Fruit fly (Drosophila melanogaster) whole organism, embryonic: Measurements from ENCODE around the gene CG14036.

Experiments used
- Adf1 ChIP-seq: fragments of 200-800 bp; sonication (Bioruptor generic); IDR thresholded peaks from 2 replicates; pipeline ENCODE4 v1.3.6; 2022; ENCODE audit warnings: missing biosample characterization, missing genetic modification characterization
- Bdp1 ChIP-seq: fragments of 200-800 bp; sonication (Bioruptor generic); optimal IDR thresholded peaks from 3 replicates; lab custom pipeline; 2016; ENCODE audit warnings: missing biosample characterization, missing genetic modification characterization
- CG10267 ChIP-seq: fragments of 200-800 bp; sonication (Bioruptor generic); optimal IDR thresholded peaks from 2 replicates; lab custom pipeline; 2018; ENCODE audit warnings: missing biosample characterization, mild to moderate bottlenecking, missing genetic modification characterization, moderate library complexity
- CG10274 ChIP-seq: fragments of 200-800 bp; sonication (Bioruptor generic); optimal IDR thresholded peaks from 3 replicates; lab custom pipeline; 2017; ENCODE audit warnings: missing biosample characterization, mild to moderate bottlenecking, missing genetic modification characterization
- CG10366 ChIP-seq: fragments of 200-800 bp; sonication (Bioruptor generic); IDR thresholded peaks from 2 replicates; pipeline ENCODE4 v1.3.6; 2022; ENCODE audit warnings: missing biosample characterization, missing genetic modification characterization
- CG12071 ChIP-seq: fragments of 200-800 bp; sonication (Bioruptor generic); optimal IDR thresholded peaks from 3 replicates; lab custom pipeline; 2018; ENCODE audit warnings: missing biosample characterization, mild to moderate bottlenecking, missing genetic modification characterization
- CG13775 ChIP-seq: fragments of 200-800 bp; sonication (Bioruptor generic); optimal IDR thresholded peaks from 3 replicates; lab custom pipeline; 2017; ENCODE audit warnings: missing biosample characterization, mild to moderate bottlenecking, missing genetic modification characterization
- CG14710 ChIP-seq: fragments of 200-800 bp; sonication (Bioruptor generic); optimal IDR thresholded peaks from 3 replicates; lab custom pipeline; 2019; ENCODE audit warnings: missing biosample characterization, mild to moderate bottlenecking, missing genetic modification characterization, moderate library complexity
- CG15514 ChIP-seq: fragments of 200-800 bp; sonication (Bioruptor generic); optimal IDR thresholded peaks from 3 replicates; lab custom pipeline; 2017; ENCODE audit warnings: missing biosample characterization, missing genetic modification characterization, mild to moderate bottlenecking, moderate library complexity, missing genetic modification reagents
- CG17359 ChIP-seq: fragments of 200-800 bp; sonication (Bioruptor generic); optimal IDR thresholded peaks from 3 replicates; lab custom pipeline; 2018; ENCODE audit warnings: missing biosample characterization, mild to moderate bottlenecking, missing genetic modification characterization, moderate library complexity
- CG2116 ChIP-seq: fragments of 200-800 bp; sonication (Bioruptor generic); optimal IDR thresholded peaks from 3 replicates; lab custom pipeline; 2018; ENCODE audit warnings: missing biosample characterization, mild to moderate bottlenecking, missing genetic modification characterization
- CG2120 ChIP-seq: fragments of 200-800 bp; sonication (Bioruptor generic); optimal IDR thresholded peaks from 3 replicates; lab custom pipeline; 2016; ENCODE audit warnings: missing biosample characterization, missing genetic modification characterization
- CG3065 ChIP-seq: fragments of 200-800 bp; sonication (Bioruptor generic); optimal IDR thresholded peaks from 2 replicates; lab custom pipeline; 2016; ENCODE audit warnings: missing biosample characterization, missing genetic modification characterization
- CG3163 ChIP-seq: fragments of 200-800 bp; sonication (Bioruptor generic); optimal IDR thresholded peaks from 3 replicates; lab custom pipeline; 2016; ENCODE audit warnings: missing biosample characterization, missing genetic modification characterization
- CG4282 ChIP-seq: fragments of 200-800 bp; sonication (Bioruptor generic); optimal IDR thresholded peaks from 2 replicates; lab custom pipeline; 2016; ENCODE audit warnings: missing biosample characterization, missing genetic modification characterization
- CG8944 ChIP-seq: fragments of 200-800 bp; sonication (Bioruptor generic); optimal IDR thresholded peaks from 3 replicates; lab custom pipeline; 2016; ENCODE audit warnings: missing biosample characterization, missing genetic modification characterization
- CG9817 ChIP-seq: fragments of 200-800 bp; sonication (Bioruptor generic); optimal IDR thresholded peaks from 2 replicates; lab custom pipeline; 2018; ENCODE audit warnings: missing biosample characterization, mild to moderate bottlenecking, missing genetic modification characterization, moderate library complexity
- Doc3 ChIP-seq: fragments of 200-800 bp; sonication (Bioruptor generic); IDR thresholded peaks from 3 replicates; pipeline ENCODE4 v1.3.6; 2022; ENCODE audit warnings: missing biosample characterization, missing genetic modification characterization; ENCODE audit not compliant: partially characterized antibody
- ERR ChIP-seq: fragments of 200-800 bp; sonication (Bioruptor generic); optimal IDR thresholded peaks from 2 replicates; lab custom pipeline; 2016; ENCODE audit warnings: missing biosample characterization, missing genetic modification characterization
- H15 ChIP-seq: fragments of 200-800 bp; sonication (Bioruptor generic); IDR thresholded peaks from 3 replicates; pipeline ENCODE4 v1.3.6; 2022; ENCODE audit warnings: missing biosample characterization, missing genetic modification characterization
- HHEX ChIP-seq: fragments of 200-800 bp; sonication (Bioruptor generic); optimal IDR thresholded peaks from 3 replicates; lab custom pipeline; 2017; ENCODE audit warnings: missing biosample characterization, mild to moderate bottlenecking, missing genetic modification characterization, missing genetic modification reagents
- Hr51 ChIP-seq, 2 experiments: fragments of 200-800 bp; sonication (Bioruptor generic); optimal IDR thresholded peaks; 2 replicates in 1 of 2; 3 replicates in 1 of 2; lab custom pipeline; 2016 to 2018; ENCODE audit warnings: missing biosample characterization in 2 of 2, missing genetic modification characterization in 2 of 2, mild to moderate bottlenecking in 1 of 2, moderate library complexity in 1 of 2
- MBD-R2 ChIP-seq: fragments of 200-800 bp; sonication (Bioruptor generic); IDR thresholded peaks from 2 replicates; pipeline ENCODE4 v1.3.6; 2022; ENCODE audit warnings: missing biosample characterization, missing genetic modification characterization
- Mes4 ChIP-seq: fragments of 200-800 bp; sonication (Bioruptor generic); optimal IDR thresholded peaks from 2 replicates; lab custom pipeline; 2016; ENCODE audit warnings: missing biosample characterization, missing genetic modification characterization
- Mrtf ChIP-seq: fragments of 200-800 bp; sonication (Bioruptor generic); IDR thresholded peaks from 3 replicates; pipeline ENCODE4 v1.3.6; 2022; ENCODE audit warnings: missing biosample characterization, missing genetic modification characterization
- NC2β ChIP-seq: fragments of 200-800 bp; sonication (Bioruptor generic); optimal IDR thresholded peaks from 2 replicates; lab custom pipeline; 2016; ENCODE audit warnings: missing biosample characterization, missing genetic modification characterization
- Oaz ChIP-seq: fragments of 200-800 bp; sonication (Bioruptor generic); IDR thresholded peaks from 2 replicates; pipeline ENCODE4 v1.3.6; 2022; ENCODE audit warnings: missing biosample characterization, missing genetic modification characterization
- Ravus ChIP-seq: fragments of 200-800 bp; sonication (Bioruptor generic); IDR thresholded peaks from 2 replicates; pipeline ENCODE4 v1.3.6; 2022; ENCODE audit warnings: missing biosample characterization, missing genetic modification characterization
- Rfx ChIP-seq: fragments of 200-800 bp; sonication (Bioruptor generic); IDR thresholded peaks from 2 replicates; pipeline ENCODE4 v1.3.6; 2022; ENCODE audit warnings: missing biosample characterization, missing genetic modification characterization
- Side ChIP-seq: fragments of 200-800 bp; sonication (Bioruptor generic); optimal IDR thresholded peaks from 2 replicates; lab custom pipeline; 2016; ENCODE audit warnings: missing biosample characterization, missing genetic modification characterization
- Six4 ChIP-seq: fragments of 200-800 bp; sonication (Bioruptor generic); optimal IDR thresholded peaks from 2 replicates; lab custom pipeline; 2016; ENCODE audit warnings: missing biosample characterization, missing genetic modification characterization
- Xrp1 ChIP-seq: fragments of 200-800 bp; sonication (Bioruptor generic); IDR thresholded peaks from 2 replicates; pipeline ENCODE4 v1.3.6; 2022; ENCODE audit warnings: missing biosample characterization, missing genetic modification characterization
- ac ChIP-seq: fragments of 200-800 bp; sonication (Bioruptor generic); optimal IDR thresholded peaks from 3 replicates; lab custom pipeline; 2017; ENCODE audit warnings: missing biosample characterization, mild to moderate bottlenecking, missing genetic modification characterization
- aop ChIP-seq: fragments of 200-800 bp; sonication (Bioruptor generic); IDR thresholded peaks from 2 replicates; pipeline ENCODE4 v1.3.6; 2022; ENCODE audit warnings: missing biosample characterization, missing genetic modification characterization
- emc ChIP-seq: fragments of 200-800 bp; sonication (Bioruptor generic); optimal IDR thresholded peaks from 2 replicates; lab custom pipeline; 2016; ENCODE audit warnings: missing biosample characterization, missing genetic modification characterization
- fd96Cb ChIP-seq: fragments of 200-800 bp; sonication (Bioruptor generic); optimal IDR thresholded peaks from 2 replicates; lab custom pipeline; 2018; ENCODE audit warnings: missing biosample characterization, mild to moderate bottlenecking, missing genetic modification characterization, moderate library complexity
- gem ChIP-seq: fragments of 200-800 bp; sonication (Bioruptor generic); optimal IDR thresholded peaks from 2 replicates; lab custom pipeline; 2019; ENCODE audit warnings: missing biosample characterization, mild to moderate bottlenecking, missing genetic modification characterization, moderate library complexity
- gro ChIP-seq: fragments of 200-800 bp; sonication (Bioruptor generic); optimal IDR thresholded peaks from 2 replicates; lab custom pipeline; 2016; ENCODE audit warnings: missing biosample characterization, missing genetic modification characterization
- inv ChIP-seq: fragments of 200-800 bp; sonication (Bioruptor generic); IDR thresholded peaks from 2 replicates; pipeline ENCODE4 v1.3.6; 2022; ENCODE audit warnings: missing biosample characterization, missing genetic modification characterization; ENCODE audit not compliant: partially characterized antibody
- kni ChIP-seq: fragments of 200-800 bp; sonication (Bioruptor generic); optimal IDR thresholded peaks from 3 replicates; lab custom pipeline; 2017; ENCODE audit warnings: mild to moderate bottlenecking, missing biosample characterization, missing genetic modification reagents, missing genetic modification characterization
- mld ChIP-seq: fragments of 200-800 bp; sonication (Bioruptor generic); IDR thresholded peaks from 3 replicates; pipeline ENCODE4 v1.3.6; 2022; ENCODE audit warnings: missing biosample characterization, missing genetic modification characterization; ENCODE audit not compliant: partially characterized antibody
- odd ChIP-seq: fragments of 200-800 bp; sonication (Bioruptor generic); optimal IDR thresholded peaks from 2 replicates; lab custom pipeline; 2017; ENCODE audit warnings: missing biosample characterization, mild to moderate bottlenecking, missing genetic modification characterization
- otp ChIP-seq: fragments of 200-800 bp; sonication (Bioruptor generic); IDR thresholded peaks from 3 replicates; pipeline ENCODE4, ENCODE4 v1.3.6; 2022; ENCODE audit warnings: missing biosample characterization, missing genetic modification characterization
- tgo ChIP-seq: fragments of 200-800 bp; sonication (Bioruptor generic); IDR thresholded peaks from 3 replicates; pipeline ENCODE4 v1.3.6; 2022; ENCODE audit warnings: missing biosample characterization, missing genetic modification characterization
- tup ChIP-seq: fragments of 200-800 bp; sonication (Bioruptor generic); optimal IDR thresholded peaks from 2 replicates; lab custom pipeline; 2016; ENCODE audit warnings: missing biosample characterization, mild to moderate bottlenecking, missing genetic modification characterization, moderate library complexity
- twi ChIP-seq: fragments of 200-800 bp; optimal IDR thresholded peaks from 2 replicates; lab custom pipeline; 2019; ENCODE audit warnings: missing biosample characterization, mild to moderate bottlenecking, missing genetic modification characterization, moderate library complexity
- z ChIP-seq: fragments of 200-800 bp; sonication (Bioruptor generic); IDR thresholded peaks from 3 replicates; pipeline ENCODE4 v1.3.6; 2022; ENCODE audit warnings: missing biosample characterization, missing genetic modification characterization
- zen2 ChIP-seq: fragments of 200-800 bp; sonication (Bioruptor generic); IDR thresholded peaks from 3 replicates; pipeline ENCODE4 v1.3.6; 2022; ENCODE audit warnings: missing biosample characterization, missing genetic modification characterization; ENCODE audit not compliant: partially characterized antibody

CG14036 gene

dm6 chr2L:5084586-5085257 is 29.9 kb upstream of the CG14036 start (continued):
- no peak for TF ChIP-seq Doc3
- no peak for TF ChIP-seq aop (GFP tag; lab: Robert Waterston, UW)
- TF ChIP-seq MBD-R2 (GFP tag; lab: Robert Waterston, UW): no peak
- TF ChIP-seq inv (GFP tag; lab: Robert Waterston, UW): no peak
- no peak for TF ChIP-seq CG17359 (tag; lab: Kevin White, UChicago)
- TF ChIP-seq Side (GFP tag; lab: Kevin White, UChicago): no peak
- TF ChIP-seq Six4 (GFP tag; lab: Kevin White, UChicago): no peak
- no peak for TF ChIP-seq CG10274
- no peak for TF ChIP-seq HHEX
- TF ChIP-seq CG4282 (GFP tag; lab: Kevin White, UChicago): no peak
- no peak for TF ChIP-seq Ravus (GFP tag; lab: Robert Waterston, UW)
- TF ChIP-seq CG3065: no peak
- peak; percentile 5 for TF ChIP-seq Bdp1 (GFP tag; lab: Kevin White, UChicago)
- TF ChIP-seq otp (GFP tag; lab: Robert Waterston, UW): 0 out of 3 replicates have a peak, but pooled peaks have one; percentile 23
- TF ChIP-seq gem (tag; lab: Kevin White, UChicago): peak; percentile 26
- no peak for TF ChIP-seq CG15514 (GFP tag; lab: Kevin White, UChicago)
- no peak for TF ChIP-seq CG10366 (GFP tag; lab: Robert Waterston, UW)
- no peak for TF ChIP-seq ERR (GFP tag; lab: Kevin White, UChicago)
- no peak for TF ChIP-seq gro (GFP tag; lab: Kevin White, UChicago)
- no peak for TF ChIP-seq Adf1 (GFP tag; lab: Robert Waterston, UW)
- TF ChIP-seq CG9817 (tag; lab: Kevin White, UChicago): no peak
- TF ChIP-seq CG8944 (GFP tag; lab: Kevin White, UChicago): no peak
- no peak for TF ChIP-seq ac
- TF ChIP-seq odd (GFP tag; lab: Kevin White, UChicago): no peak
- no peak for TF ChIP-seq kni (GFP tag; lab: Kevin White, UChicago)
- no peak for TF ChIP-seq CG14710 (tag; lab: Kevin White, UChicago)
- TF ChIP-seq CG12071 (GFP tag; lab: Kevin White, UChicago): no peak
- no peak for TF ChIP-seq CG13775 (GFP tag; lab: Kevin White, UChicago)
- peak in 1 of 2 experiments; percentile 21 for TF ChIP-seq Hr51 (GFP tag; optimal IDR thresholded peaks at IDR 0.05; lab: Kevin White, UChicago)
- TF ChIP-seq tup (GFP tag; lab: Kevin White, UChicago): no peak
- no peak for TF ChIP-seq mld
- TF ChIP-seq H15 (GFP tag; lab: Robert Waterston, UW): no peak
- TF ChIP-seq Oaz: no peak
- no peak for TF ChIP-seq CG10267 (tag; lab: Kevin White, UChicago)
- TF ChIP-seq z (GFP tag; lab: Robert Waterston, UW): no peak
- 0 out of 2 replicates have a peak, but pooled peaks have one; percentile 34 for TF ChIP-seq Rfx (GFP tag; lab: Robert Waterston, UW)
- no peak for TF ChIP-seq tgo (GFP tag; lab: Robert Waterston, UW)
- TF ChIP-seq NC2β (GFP tag; lab: Kevin White, UChicago): no peak
- no peak for TF ChIP-seq CG3163 (GFP tag; lab: Kevin White, UChicago)
- TF ChIP-seq zen2 (GFP tag; lab: Robert Waterston, UW): no peak
- no peak for TF ChIP-seq Mrtf
- no peak for TF ChIP-seq Mes4
- TF ChIP-seq fd96Cb (tag; lab: Kevin White, UChicago): no peak
- TF ChIP-seq twi (tag; lab: Kevin White, UChicago): no peak
- no peak for TF ChIP-seq CG2116 (GFP tag; lab: Kevin White, UChicago)
- TF ChIP-seq emc: no peak
- TF ChIP-seq Xrp1 (GFP tag; lab: Robert Waterston, UW): no peak
- TF ChIP-seq CG2120: peak; percentile 44
